Fruit fly (Drosophila melanogaster) whole organism, embryonic: ENCODE results near the gene Ubi-p5E.
A peak's percentile ranks its signal among the peaks of the same experiment; 100 is the strongest.

Experiments used
- Antp ChIP-seq: fragments of 200-800 bp; sonication (Bioruptor generic); optimal IDR thresholded peaks from 3 replicates; lab custom pipeline; 2016; ENCODE audit warnings: missing biosample characterization, missing genetic modification characterization
- Atf6 ChIP-seq: fragments of 200-800 bp; sonication (Bioruptor generic); IDR thresholded peaks from 2 replicates; pipeline ENCODE4 v1.3.6; 2022; ENCODE audit warnings: missing biosample characterization, missing genetic modification characterization
- CG11504 ChIP-seq: fragments of 200-800 bp; sonication (Bioruptor generic); optimal IDR thresholded peaks from 3 replicates; lab custom pipeline; 2019; ENCODE audit warnings: missing biosample characterization, mild to moderate bottlenecking, missing genetic modification characterization, moderate library complexity
- CG11723 ChIP-seq: fragments of 200-800 bp; sonication (Bioruptor generic); optimal IDR thresholded peaks from 2 replicates; lab custom pipeline; 2017; ENCODE audit warnings: missing biosample characterization, mild to moderate bottlenecking, missing genetic modification characterization
- CG12659 ChIP-seq: fragments of 200-800 bp; sonication (Bioruptor generic); optimal IDR thresholded peaks from 3 replicates; lab custom pipeline; 2017; ENCODE audit warnings: mild to moderate bottlenecking, missing biosample characterization, missing genetic modification reagents, missing genetic modification characterization
- CG13296 ChIP-seq: fragments of 200-800 bp; sonication (Bioruptor generic); optimal IDR thresholded peaks from 3 replicates; lab custom pipeline; 2018; ENCODE audit warnings: missing biosample characterization, mild to moderate bottlenecking, missing genetic modification characterization
- CG1647 ChIP-seq: fragments of 200-800 bp; sonication (Bioruptor generic); optimal IDR thresholded peaks from 3 replicates; lab custom pipeline; 2016; ENCODE audit warnings: missing biosample characterization, missing genetic modification characterization
- CG1832 ChIP-seq: fragments of 200-800 bp; sonication (Bioruptor generic); optimal IDR thresholded peaks from 2 replicates; lab custom pipeline; 2017; ENCODE audit warnings: missing biosample characterization, mild to moderate bottlenecking, missing genetic modification characterization, inconsistent platforms
- CG18764 ChIP-seq: fragments of 200-800 bp; sonication (Bioruptor generic); optimal IDR thresholded peaks from 3 replicates; lab custom pipeline; 2016; ENCODE audit warnings: missing biosample characterization, missing genetic modification characterization
- CG2712 ChIP-seq: fragments of 200-800 bp; optimal IDR thresholded peaks from 3 replicates; lab custom pipeline; 2019; ENCODE audit warnings: missing biosample characterization, mild to moderate bottlenecking, missing genetic modification characterization, moderate library complexity
- CG30431 ChIP-seq: fragments of 200-800 bp; sonication (Bioruptor generic); optimal IDR thresholded peaks from 2 replicates; lab custom pipeline; 2017; ENCODE audit warnings: missing biosample characterization, missing genetic modification characterization
- CG34422 ChIP-seq: fragments of 200-800 bp; sonication (Bioruptor generic); IDR thresholded peaks from 3 replicates; pipeline ENCODE4 v1.3.6; 2022; ENCODE audit warnings: missing biosample characterization, missing genetic modification characterization
- CG5180 ChIP-seq: fragments of 200-800 bp; sonication (Bioruptor generic); optimal IDR thresholded peaks from 3 replicates; lab custom pipeline; 2017; ENCODE audit warnings: missing biosample characterization, missing genetic modification characterization, mild to moderate bottlenecking, moderate library complexity, missing genetic modification reagents
- CG5953 ChIP-seq: fragments of 200-800 bp; sonication (Bioruptor generic); IDR thresholded peaks from 2 replicates; pipeline ENCODE4 v1.3.6; 2022; ENCODE audit warnings: missing biosample characterization, missing genetic modification characterization
- CG6254 ChIP-seq: fragments of 200-800 bp; sonication (Bioruptor generic); optimal IDR thresholded peaks from 3 replicates; lab custom pipeline; 2017; ENCODE audit warnings: mild to moderate bottlenecking, missing biosample characterization, missing genetic modification reagents, missing genetic modification characterization
- CG6683 ChIP-seq: fragments of 200-800 bp; sonication (Bioruptor generic); optimal IDR thresholded peaks from 2 replicates; lab custom pipeline; 2017; ENCODE audit warnings: missing biosample characterization, mild to moderate bottlenecking, missing genetic modification characterization, missing genetic modification reagents
- CG7271 ChIP-seq: fragments of 200-800 bp; sonication (Bioruptor generic); optimal IDR thresholded peaks from 2 replicates; lab custom pipeline; 2018; ENCODE audit warnings: missing biosample characterization, mild to moderate bottlenecking, missing genetic modification characterization, moderate library complexity
- CG7556 ChIP-seq: fragments of 200-800 bp; sonication (Bioruptor generic); optimal IDR thresholded peaks from 2 replicates; lab custom pipeline; 2017; ENCODE audit warnings: missing biosample characterization, mild to moderate bottlenecking, missing genetic modification characterization
- CG7839 ChIP-seq: fragments of 200-800 bp; sonication (Bioruptor generic); optimal IDR thresholded peaks from 3 replicates; lab custom pipeline; 2018; ENCODE audit warnings: missing biosample characterization, mild to moderate bottlenecking, missing genetic modification characterization, moderate library complexity
- CG8924 ChIP-seq: fragments of 200-800 bp; optimal IDR thresholded peaks from 3 replicates; lab custom pipeline; 2019; ENCODE audit warnings: missing biosample characterization, mild to moderate bottlenecking, missing genetic modification characterization, moderate library complexity
- CG9817 ChIP-seq: fragments of 200-800 bp; sonication (Bioruptor generic); optimal IDR thresholded peaks from 2 replicates; lab custom pipeline; 2018; ENCODE audit warnings: missing biosample characterization, mild to moderate bottlenecking, missing genetic modification characterization, moderate library complexity
- Dek ChIP-seq: fragments of 200-800 bp; sonication (Bioruptor generic); optimal IDR thresholded peaks from 3 replicates; lab custom pipeline; 2019; ENCODE audit warnings: missing biosample characterization, mild to moderate bottlenecking, missing genetic modification characterization, moderate library complexity
- Dref ChIP-seq: fragments of 200-800 bp; sonication (Bioruptor generic); IDR thresholded peaks from 2 replicates; pipeline ENCODE4 v1.3.6; 2022; ENCODE audit warnings: missing biosample characterization, missing genetic modification characterization
- Ets97D ChIP-seq: fragments of 200-800 bp; sonication (Bioruptor generic); optimal IDR thresholded peaks from 3 replicates; lab custom pipeline; 2016; ENCODE audit warnings: missing biosample characterization, missing genetic modification characterization
- Fer2 ChIP-seq: fragments of 200-800 bp; sonication (Bioruptor generic); optimal IDR thresholded peaks from 2 replicates; lab custom pipeline; 2018; ENCODE audit warnings: missing biosample characterization, mild to moderate bottlenecking, missing genetic modification characterization, moderate library complexity
- Gug ChIP-seq: fragments of 200-800 bp; sonication (Bioruptor generic); IDR thresholded peaks from 4 replicates; pipeline ENCODE4 v1.3.6; 2022; ENCODE audit warnings: missing biosample characterization, missing genetic modification characterization
- HLH54F ChIP-seq: fragments of 200-800 bp; sonication (Bioruptor generic); optimal IDR thresholded peaks from 3 replicates; lab custom pipeline; 2016; ENCODE audit warnings: missing biosample characterization, missing genetic modification characterization
- Lpt ChIP-seq: fragments of >200 bp; optimal IDR thresholded peaks from 2 replicates; lab custom pipeline; 2018; ENCODE audit warnings: missing biosample characterization, missing genetic modification characterization
- Poxn ChIP-seq: fragments of 200-800 bp; sonication (Bioruptor generic); IDR thresholded peaks from 2 replicates; pipeline ENCODE4 v1.3.6; 2022; ENCODE audit warnings: missing biosample characterization, missing genetic modification characterization
- Six4 ChIP-seq: fragments of 200-800 bp; sonication (Bioruptor generic); optimal IDR thresholded peaks from 2 replicates; lab custom pipeline; 2016; ENCODE audit warnings: missing biosample characterization, missing genetic modification characterization
- Sry-δ ChIP-seq: fragments of 200-800 bp; sonication (Bioruptor generic); optimal IDR thresholded peaks from 2 replicates; lab custom pipeline; 2016; ENCODE audit warnings: missing biosample characterization, missing genetic modification characterization
- Stat92E ChIP-seq, 3 experiments: fragments of >200 bp in 2 of 3; fragments of 200-800 bp in 1 of 3; sonication (Bioruptor generic) in 1 of 3; optimal IDR thresholded peaks; 2 replicates each; lab custom pipeline; 2017 to 2019; ENCODE audit warnings: missing biosample characterization in 3 of 3, missing genetic modification characterization in 3 of 3, mild to moderate bottlenecking in 1 of 3, moderate library complexity in 1 of 3
- Usf ChIP-seq: fragments of 200-800 bp; sonication (Bioruptor generic); optimal IDR thresholded peaks from 2 replicates; lab custom pipeline; 2017; ENCODE audit warnings: missing genotype, missing biosample characterization, missing genetic modification characterization
- bcd ChIP-seq: fragments of 200-800 bp; sonication (Bioruptor generic); optimal IDR thresholded peaks from 2 replicates; lab custom pipeline; 2017; ENCODE audit warnings: missing biosample characterization, mild to moderate bottlenecking, missing genetic modification characterization
- cato ChIP-seq: fragments of 200-800 bp; sonication (Bioruptor generic); optimal IDR thresholded peaks from 2 replicates; lab custom pipeline; 2016; ENCODE audit warnings: missing biosample characterization, missing genetic modification characterization, borderline replicate concordance
- chinmo ChIP-seq: fragments of 200-800 bp; sonication (Bioruptor generic); IDR thresholded peaks from 4 replicates; pipeline ENCODE4 v1.3.6; 2022; ENCODE audit warnings: missing biosample characterization, missing genetic modification characterization; ENCODE audit not compliant: partially characterized antibody
- croc ChIP-seq: fragments of 200-800 bp; sonication (Bioruptor generic); conservative IDR thresholded peaks from 3 replicates; pipeline ENCODE4 v1.3.6; 2022; ENCODE audit warnings: missing biosample characterization, missing genetic modification characterization
- dmrt11E ChIP-seq: fragments of 200-800 bp; sonication (Bioruptor generic); optimal IDR thresholded peaks from 3 replicates; lab custom pipeline; 2018; ENCODE audit warnings: missing biosample characterization, mild to moderate bottlenecking, missing genetic modification characterization, moderate library complexity
- h ChIP-seq: fragments of >200 bp; optimal IDR thresholded peaks from 2 replicates; lab custom pipeline; 2017
- kni ChIP-seq: fragments of 200-800 bp; sonication (Bioruptor generic); optimal IDR thresholded peaks from 3 replicates; lab custom pipeline; 2017; ENCODE audit warnings: mild to moderate bottlenecking, missing biosample characterization, missing genetic modification reagents, missing genetic modification characterization
- nau ChIP-seq: fragments of 200-800 bp; sonication (Bioruptor generic); optimal IDR thresholded peaks from 3 replicates; lab custom pipeline; 2017; ENCODE audit warnings: missing biosample characterization, mild to moderate bottlenecking, missing genetic modification characterization, missing genetic modification reagents
- pb ChIP-seq: fragments of 200-800 bp; sonication (Bioruptor generic); optimal IDR thresholded peaks from 3 replicates; lab custom pipeline; 2016; ENCODE audit warnings: missing biosample characterization, missing genetic modification characterization
- pnt ChIP-seq: fragments of 200-800 bp; sonication (Bioruptor generic); optimal IDR thresholded peaks from 3 replicates; lab custom pipeline; 2016; ENCODE audit warnings: missing biosample characterization, missing genetic modification characterization
- psq ChIP-seq: fragments of 200-800 bp; sonication (Bioruptor generic); optimal IDR thresholded peaks from 2 replicates; lab custom pipeline; 2017; ENCODE audit warnings: missing biosample characterization, missing genetic modification characterization
- sisA ChIP-seq: fragments of 200-800 bp; sonication (Bioruptor generic); IDR thresholded peaks from 2 replicates; pipeline ENCODE4 v1.3.6; 2022; ENCODE audit warnings: missing biosample characterization, missing genetic modification characterization
- sna ChIP-seq: fragments of 200-800 bp; sonication (Bioruptor generic); IDR thresholded peaks from 2 replicates; pipeline ENCODE4 v1.3.6; 2022; ENCODE audit warnings: missing biosample characterization, missing genetic modification characterization; ENCODE audit not compliant: partially characterized antibody
- ssp ChIP-seq: fragments of 200-800 bp; sonication (Bioruptor generic); IDR thresholded peaks from 2 replicates; pipeline ENCODE4 v1.3.6; 2022; ENCODE audit warnings: missing biosample characterization, missing genetic modification characterization
- vfl ChIP-seq: fragments of 200-800 bp; sonication (Bioruptor generic); optimal IDR thresholded peaks from 2 replicates; lab custom pipeline; 2016; ENCODE audit warnings: missing biosample characterization, missing genetic modification characterization
- wek ChIP-seq: fragments of 200-800 bp; sonication (Bioruptor generic); optimal IDR thresholded peaks from 3 replicates; lab custom pipeline; 2018; ENCODE audit warnings: missing biosample characterization, mild to moderate bottlenecking, missing genetic modification characterization, moderate library complexity
- z ChIP-seq: fragments of 200-800 bp; sonication (Bioruptor generic); IDR thresholded peaks from 3 replicates; pipeline ENCODE4 v1.3.6; 2022; ENCODE audit warnings: missing biosample characterization, missing genetic modification characterization

Ubi-p5E gene

DNA sequence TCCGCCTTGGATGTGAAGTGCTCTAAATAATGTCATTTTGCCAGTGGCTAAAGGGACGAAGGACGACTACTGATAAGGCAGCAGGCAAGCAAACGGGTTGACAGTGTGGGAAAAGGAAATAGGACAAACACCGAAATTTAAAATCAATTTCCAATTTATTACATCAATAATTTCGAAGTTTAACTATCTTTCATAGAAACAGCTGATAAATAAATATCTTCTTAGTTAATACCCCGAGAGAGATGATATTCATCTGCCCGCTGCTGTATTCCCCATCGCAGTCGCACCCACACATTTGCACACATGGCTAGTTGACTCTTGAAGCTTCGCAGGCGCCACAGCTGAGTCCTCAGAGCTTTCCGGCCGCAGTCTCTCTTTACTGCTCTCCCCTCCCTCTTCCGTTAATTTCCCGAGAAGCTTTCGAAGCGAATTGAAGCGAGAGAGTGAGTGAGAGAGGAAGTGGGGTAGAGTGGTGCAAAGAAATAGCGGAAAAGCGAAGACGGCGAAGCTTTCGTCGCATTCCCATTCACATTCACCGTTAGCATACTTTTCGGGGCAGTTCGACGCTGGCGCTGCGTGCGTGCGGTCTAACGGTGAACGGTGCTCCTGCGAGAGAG, 37.5 kb upstream of the Ubi-p5E start (continued):
- TF ChIP-seq CG18764 (GFP tag; lab: Kevin White, UChicago) (no peak), psq (GFP tag; lab: Kevin White, UChicago) (no peak), CG1647 (GFP tag; lab: Kevin White, UChicago) (no peak), ssp (GFP tag; lab: Robert Waterston, UW) (peak; percentile 41; the same call in 1 of the 2 replicates), Poxn (peak; percentile 29; the same call in 1 of the 2 replicates), CG8924 (tag; lab: Kevin White, UChicago) (peak; percentile 46), sisA (peak; percentile 64), CG2712 (tag; lab: Kevin White, UChicago) (no peak), Dek (tag; lab: Kevin White, UChicago) (peak; percentile 55), Usf (GFP tag; lab: Kevin White, UChicago) (no peak), pnt (GFP tag; lab: Kevin White, UChicago) (no peak), cato (no peak), CG5180 (GFP tag; lab: Kevin White, UChicago) (peak; percentile 23), Lpt (GFP tag; lab: Kevin White, UChicago) (no peak), Stat92E (GFP tag; optimal IDR thresholded peaks at IDR 0.05; lab: Kevin White, UChicago) (no peak), sna (GFP tag; lab: Robert Waterston, UW) (no peak), CG30431 (no peak), croc (GFP tag; lab: Robert Waterston, UW) (0 out of 3 replicates have a peak, but pooled peaks have one; percentile 23), z (GFP tag; lab: Robert Waterston, UW) (no peak), bcd (GFP tag; lab: Kevin White, UChicago) (peak; percentile 46), nau (GFP tag; lab: Kevin White, UChicago) (no peak), CG12659 (peak; percentile 66), CG1832 (GFP tag; lab: Kevin White, UChicago) (peak; percentile 18), CG7271 (tag; lab: Kevin White, UChicago) (no peak), Fer2 (tag; lab: Kevin White, UChicago) (peak; percentile 33), CG7839 (tag; lab: Kevin White, UChicago) (peak; percentile 76), CG7556 (GFP tag; lab: Kevin White, UChicago) (peak; percentile 85), Six4 (GFP tag; lab: Kevin White, UChicago) (peak; percentile 28), kni (GFP tag; lab: Kevin White, UChicago) (no peak), wek (GFP tag; lab: Kevin White, UChicago) (no peak), CG6254 (no peak), chinmo (no peak), vfl (no peak), CG9817 (tag; lab: Kevin White, UChicago) (peak; percentile 52), HLH54F (GFP tag; lab: Kevin White, UChicago) (peak; percentile 40), Atf6 (GFP tag; lab: Robert Waterston, UW) (peak; percentile 83), Antp (GFP tag; lab: Kevin White, UChicago) (peak; percentile 5), Ets97D (GFP tag; lab: Kevin White, UChicago) (no peak), CG11504 (tag; lab: Kevin White, UChicago) (peak; percentile 73), Sry-δ (no peak), dmrt11E (tag; lab: Kevin White, UChicago) (no peak), pb (peak; percentile 35), CG6683 (GFP tag; lab: Kevin White, UChicago) (peak; percentile 57), CG5953 (no peak), Dref (GFP tag; lab: Robert Waterston, UW) (no peak), Gug (GFP tag; lab: Robert Waterston, UW) (peak; percentile 49; the same call in 2 of the 4 replicates), h (lab: Kevin White, UChicago) (no peak), CG13296 (GFP tag; lab: Kevin White, UChicago) (peak; percentile 65), CG34422 (peak; percentile 67; the same call in 2 of the 3 replicates), CG11723 (GFP tag; lab: Kevin White, UChicago) (no peak)
